Fruit fly (Drosophila melanogaster) whole organism, embryonic: ENCODE measurements around the gene CG14982.

Experiments
- ATbp ChIP-seq: fragments of 200-800 bp; sonication (Bioruptor generic); optimal IDR thresholded peaks from 2 replicates; lab custom pipeline; 2017; ENCODE audit warnings: missing biosample characterization, mild to moderate bottlenecking, missing genetic modification characterization, missing genetic modification reagents
- CG11398 ChIP-seq: fragments of 200-800 bp; sonication (Bioruptor generic); optimal IDR thresholded peaks from 2 replicates; lab custom pipeline; 2016; ENCODE audit warnings: missing biosample characterization, missing genetic modification characterization
- CG12104 ChIP-seq: fragments of 200-800 bp; sonication (Bioruptor generic); optimal IDR thresholded peaks from 3 replicates; lab custom pipeline; 2016; ENCODE audit warnings: missing biosample characterization, missing genetic modification characterization
- CG12744 ChIP-seq: fragments of 200-800 bp; sonication (Bioruptor generic); optimal IDR thresholded peaks from 2 replicates; lab custom pipeline; 2016; ENCODE audit warnings: missing biosample characterization, missing genetic modification characterization
- CG12942 ChIP-seq: fragments of 200-800 bp; sonication (Bioruptor generic); optimal IDR thresholded peaks from 3 replicates; lab custom pipeline; 2016; ENCODE audit warnings: missing biosample characterization, missing genetic modification characterization
- CG13424 ChIP-seq: fragments of 200-800 bp; sonication (Bioruptor generic); optimal IDR thresholded peaks from 2 replicates; lab custom pipeline; 2019; ENCODE audit warnings: missing biosample characterization, mild to moderate bottlenecking, missing genetic modification characterization, moderate library complexity
- CG14710 ChIP-seq: fragments of 200-800 bp; sonication (Bioruptor generic); optimal IDR thresholded peaks from 3 replicates; lab custom pipeline; 2019; ENCODE audit warnings: missing biosample characterization, mild to moderate bottlenecking, missing genetic modification characterization, moderate library complexity
- CG1602 ChIP-seq: fragments of 200-800 bp; sonication (Bioruptor generic); optimal IDR thresholded peaks from 3 replicates; lab custom pipeline; 2016; ENCODE audit warnings: missing biosample characterization, missing genetic modification characterization
- CG17829 ChIP-seq: fragments of 200-800 bp; optimal IDR thresholded peaks from 2 replicates; lab custom pipeline; 2019; ENCODE audit warnings: missing biosample characterization, mild to moderate bottlenecking, missing genetic modification characterization, moderate library complexity
- CG17912 ChIP-seq: fragments of 200-800 bp; sonication (Bioruptor generic); optimal IDR thresholded peaks from 2 replicates; lab custom pipeline; 2018; ENCODE audit warnings: missing biosample characterization, mild to moderate bottlenecking, missing genetic modification characterization
- CG1792 ChIP-seq: fragments of 200-800 bp; sonication (Bioruptor generic); optimal IDR thresholded peaks from 2 replicates; lab custom pipeline; 2016; ENCODE audit warnings: missing biosample characterization, missing genetic modification characterization
- CG2120 ChIP-seq: fragments of 200-800 bp; sonication (Bioruptor generic); optimal IDR thresholded peaks from 3 replicates; lab custom pipeline; 2016; ENCODE audit warnings: missing biosample characterization, missing genetic modification characterization
- CG31388 ChIP-seq: fragments of 200-800 bp; sonication (Bioruptor generic); optimal IDR thresholded peaks from 2 replicates; lab custom pipeline; 2016; ENCODE audit warnings: missing biosample characterization, missing genetic modification characterization
- CG32767 ChIP-seq: fragments of 200-800 bp; sonication (Bioruptor generic); IDR thresholded peaks from 2 replicates; pipeline ENCODE4 v1.3.6; 2022; ENCODE audit warnings: missing biosample characterization, missing genetic modification characterization
- CG3281 ChIP-seq: fragments of 200-800 bp; sonication (Bioruptor generic); optimal IDR thresholded peaks from 3 replicates; lab custom pipeline; 2017; ENCODE audit warnings: missing biosample characterization, mild to moderate bottlenecking, missing genetic modification characterization
- CG34224 ChIP-seq: fragments of 200-800 bp; sonication (Bioruptor generic); IDR thresholded peaks from 3 replicates; pipeline ENCODE4 v1.3.6; 2022; ENCODE audit warnings: missing biosample characterization, missing genetic modification characterization; ENCODE audit not compliant: partially characterized antibody
- CG3847 ChIP-seq: fragments of 200-800 bp; sonication (Bioruptor generic); IDR thresholded peaks from 2 replicates; pipeline ENCODE4 v1.3.6; 2022; ENCODE audit warnings: missing biosample characterization, missing genetic modification characterization
- CG3995 ChIP-seq: fragments of 200-800 bp; sonication (Bioruptor generic); optimal IDR thresholded peaks from 3 replicates; lab custom pipeline; 2016; ENCODE audit warnings: missing biosample characterization, missing genetic modification characterization
- CG4424 ChIP-seq: fragments of 200-800 bp; sonication (Bioruptor generic); optimal IDR thresholded peaks from 3 replicates; lab custom pipeline; 2016; ENCODE audit warnings: missing biosample characterization, missing genetic modification characterization
- CG4854 ChIP-seq: fragments of 200-800 bp; sonication (Bioruptor generic); optimal IDR thresholded peaks from 2 replicates; lab custom pipeline; 2016; ENCODE audit warnings: missing biosample characterization, missing genetic modification characterization, inconsistent platforms
- CG7556 ChIP-seq: fragments of 200-800 bp; sonication (Bioruptor generic); optimal IDR thresholded peaks from 2 replicates; lab custom pipeline; 2017; ENCODE audit warnings: missing biosample characterization, mild to moderate bottlenecking, missing genetic modification characterization
- CG8089 ChIP-seq: fragments of 200-800 bp; sonication (Bioruptor generic); optimal IDR thresholded peaks from 3 replicates; lab custom pipeline; 2016; ENCODE audit warnings: missing biosample characterization, missing genetic modification characterization
- CTCF ChIP-seq: fragments of 200-800 bp; sonication (Bioruptor generic); optimal IDR thresholded peaks from 2 replicates; lab custom pipeline; 2017; ENCODE audit warnings: missing biosample characterization, mild to moderate bottlenecking, missing genetic modification characterization, moderate library complexity
- D ChIP-seq, 2 experiments: fragments of 200-800 bp in 1 of 2; fragments of >200 bp in 1 of 2; sonication (Bioruptor generic) in 1 of 2; optimal IDR thresholded peaks; 2 replicates in 1 of 2; 3 replicates in 1 of 2; lab custom pipeline; 2017; ENCODE audit warnings: mild to moderate bottlenecking in 1 of 2, missing biosample characterization in 1 of 2, missing genetic modification characterization in 1 of 2, missing genetic modification reagents in 1 of 2
- Deaf1 ChIP-seq: fragments of 200-800 bp; optimal IDR thresholded peaks from 3 replicates; lab custom pipeline; 2019; ENCODE audit warnings: missing biosample characterization, mild to moderate bottlenecking, missing genetic modification characterization, moderate library complexity
- Dref ChIP-seq: fragments of 200-800 bp; sonication (Bioruptor generic); IDR thresholded peaks from 2 replicates; pipeline ENCODE4 v1.3.6; 2022; ENCODE audit warnings: missing biosample characterization, missing genetic modification characterization
- Drgx ChIP-seq: fragments of 200-800 bp; sonication (Bioruptor generic); IDR thresholded peaks from 2 replicates; pipeline ENCODE4 v1.3.6; 2022; ENCODE audit warnings: missing biosample characterization, missing genetic modification characterization
- Eip74EF ChIP-seq, 2 experiments: fragments of 200-800 bp in 1 of 2; fragments of >200 bp in 1 of 2; sonication (Bioruptor generic) in 1 of 2; optimal IDR thresholded peaks; 2 replicates each; lab custom pipeline; 2017 to 2019; ENCODE audit warnings: missing biosample characterization in 2 of 2, missing genetic modification characterization in 2 of 2, mild to moderate bottlenecking in 1 of 2, moderate library complexity in 1 of 2
- Kr ChIP-seq: fragments of 200-800 bp; sonication (Bioruptor generic); optimal IDR thresholded peaks from 2 replicates; lab custom pipeline; 2017; ENCODE audit warnings: missing biosample characterization, mild to moderate bottlenecking, missing genetic modification characterization
- MESR4 ChIP-seq: fragments of 200-800 bp; sonication (Bioruptor generic); optimal IDR thresholded peaks from 2 replicates; lab custom pipeline; 2018; ENCODE audit warnings: missing biosample characterization, mild to moderate bottlenecking, missing genetic modification characterization, moderate library complexity
- Meics ChIP-seq: fragments of 200-800 bp; sonication (Bioruptor generic); optimal IDR thresholded peaks from 2 replicates; lab custom pipeline; 2017; ENCODE audit warnings: missing biosample characterization, mild to moderate bottlenecking, missing genetic modification characterization
- NC2β ChIP-seq: fragments of 200-800 bp; sonication (Bioruptor generic); optimal IDR thresholded peaks from 2 replicates; lab custom pipeline; 2016; ENCODE audit warnings: missing biosample characterization, missing genetic modification characterization
- NFAT ChIP-seq: fragments of 200-800 bp; sonication (Bioruptor generic); IDR thresholded peaks from 2 replicates; pipeline ENCODE4 v1.3.6; 2022; ENCODE audit warnings: missing biosample characterization, missing genetic modification characterization
- Rfx ChIP-seq: fragments of 200-800 bp; sonication (Bioruptor generic); IDR thresholded peaks from 2 replicates; pipeline ENCODE4 v1.3.6; 2022; ENCODE audit warnings: missing biosample characterization, missing genetic modification characterization
- Sin3A ChIP-seq: fragments of >200 bp; optimal IDR thresholded peaks from 2 replicates; lab custom pipeline; 2018
- btn ChIP-seq: fragments of 200-800 bp; sonication (Bioruptor generic); optimal IDR thresholded peaks from 2 replicates; lab custom pipeline; 2016; ENCODE audit warnings: missing biosample characterization, missing genetic modification characterization
- da ChIP-seq: fragments of 200-800 bp; sonication (Bioruptor generic); optimal IDR thresholded peaks from 2 replicates; lab custom pipeline; 2016; ENCODE audit warnings: missing biosample characterization, missing genetic modification characterization
- dpn ChIP-seq, 2 experiments: fragments of 200-800 bp; sonication (Bioruptor generic); optimal IDR thresholded peaks; 3 replicates each; lab custom pipeline; 2016; ENCODE audit warnings: missing biosample characterization in 2 of 2, missing genetic modification characterization in 2 of 2
- fd102C ChIP-seq: fragments of 200-800 bp; sonication (Bioruptor generic); optimal IDR thresholded peaks from 2 replicates; lab custom pipeline; 2018; ENCODE audit warnings: missing biosample characterization, mild to moderate bottlenecking, missing genetic modification characterization, moderate library complexity
- insv ChIP-seq, 2 experiments: fragments of 200-800 bp; sonication (Bioruptor generic); optimal IDR thresholded peaks; 3 replicates each; lab custom pipeline; 2016 to 2018; ENCODE audit warnings: missing biosample characterization in 2 of 2, missing genetic modification characterization in 2 of 2
- jumu ChIP-seq: fragments of 200-800 bp; sonication (Bioruptor generic); optimal IDR thresholded peaks from 3 replicates; lab custom pipeline; 2016; ENCODE audit warnings: missing biosample characterization, missing genetic modification characterization
- nerfin-1 ChIP-seq: fragments of 200-800 bp; sonication (Bioruptor generic); optimal IDR thresholded peaks from 3 replicates; lab custom pipeline; 2019; ENCODE audit warnings: missing biosample characterization, mild to moderate bottlenecking, missing genetic modification characterization, moderate library complexity
- nmo ChIP-seq: fragments of 200-800 bp; sonication (Bioruptor generic); optimal IDR thresholded peaks from 2 replicates; lab custom pipeline; 2018; ENCODE audit warnings: missing biosample characterization, mild to moderate bottlenecking, missing genetic modification characterization, moderate library complexity
- peb ChIP-seq: fragments of 200-800 bp; sonication (Bioruptor generic); IDR thresholded peaks from 2 replicates; pipeline ENCODE4 v1.3.6; 2022; ENCODE audit warnings: missing biosample characterization, missing genetic modification characterization
- pita ChIP-seq: fragments of 200-800 bp; sonication (Bioruptor generic); optimal IDR thresholded peaks from 2 replicates; lab custom pipeline; 2017; ENCODE audit warnings: missing biosample characterization, mild to moderate bottlenecking, missing genetic modification characterization
- salm ChIP-seq: fragments of 200-800 bp; sonication (Bioruptor generic); optimal IDR thresholded peaks from 2 replicates; lab custom pipeline; 2018; ENCODE audit warnings: missing biosample characterization, mild to moderate bottlenecking, missing genetic modification characterization
- slou ChIP-seq: fragments of 200-800 bp; sonication (Bioruptor generic); optimal IDR thresholded peaks from 3 replicates; lab custom pipeline; 2016; ENCODE audit warnings: missing biosample characterization, missing genetic modification characterization
- sqz ChIP-seq: fragments of 200-800 bp; sonication (Bioruptor generic); optimal IDR thresholded peaks from 3 replicates; lab custom pipeline; 2018; ENCODE audit warnings: missing biosample characterization, mild to moderate bottlenecking, missing genetic modification characterization
- vnd ChIP-seq: fragments of 200-800 bp; sonication (Bioruptor generic); IDR thresholded peaks from 3 replicates; pipeline ENCODE4 v1.3.6; 2022; ENCODE audit warnings: missing biosample characterization, missing genetic modification characterization; ENCODE audit not compliant: partially characterized antibody
- vvl ChIP-seq: fragments of 200-800 bp; sonication (Bioruptor generic); IDR thresholded peaks from 2 replicates; pipeline ENCODE4 v1.3.6; 2022; ENCODE audit warnings: missing biosample characterization, missing genetic modification characterization
- zfh1 ChIP-seq: fragments of 200-800 bp; sonication (Bioruptor generic); IDR thresholded peaks from 3 replicates; pipeline ENCODE4 v1.3.6; 2022; ENCODE audit warnings: missing biosample characterization, missing genetic modification characterization

Gene CG14982

dm6 chr3L:3902491-3903198 lies 39.9 kb upstream of the CG14982 start, which contains the start of gene Ubi-p63E (continued):
- TF ChIP-seq Dref (GFP tag; lab: Robert Waterston, UW), result no peak
- TF ChIP-seq CG2120 (GFP tag; lab: Kevin White, UChicago), result peak; percentile 81
- no peak for TF ChIP-seq zfh1 (GFP tag; lab: Robert Waterston, UW)
- no peak for TF ChIP-seq pita (GFP tag; lab: Kevin White, UChicago)
- TF ChIP-seq CG12942 (GFP tag; lab: Kevin White, UChicago), result peak; percentile 72
- TF ChIP-seq CG4424 (GFP tag; lab: Kevin White, UChicago), result peak; percentile 67
- peak; percentile 74 for TF ChIP-seq sqz
- peak; percentile 39 for TF ChIP-seq nerfin-1 (tag; lab: Kevin White, UChicago)
- TF ChIP-seq slou (GFP tag; lab: Kevin White, UChicago), result peak; percentile 15
- no peak for TF ChIP-seq Eip74EF (GFP tag; optimal IDR thresholded peaks at IDR 0.05; lab: Kevin White, UChicago)
- peak; percentile 47 for TF ChIP-seq CG1602
- TF ChIP-seq nmo (GFP tag; lab: Kevin White, UChicago), result peak; percentile 72
- TF ChIP-seq NC2β, result peak; percentile 57
- TF ChIP-seq jumu (GFP tag; lab: Kevin White, UChicago), result peak; percentile 50
- TF ChIP-seq CG31388 (GFP tag; lab: Kevin White, UChicago), result no peak
- peak; percentile 88 for TF ChIP-seq CG17912 (GFP tag; lab: Kevin White, UChicago)
- TF ChIP-seq CG12104 (GFP tag; lab: Kevin White, UChicago), result peak; percentile 70
- peak; percentile 64 for TF ChIP-seq CG12744
- peak; percentile 22 for TF ChIP-seq CG11398 (GFP tag; lab: Kevin White, UChicago)
- TF ChIP-seq CG3281 (GFP tag; lab: Kevin White, UChicago), result peak; percentile 46
- TF ChIP-seq da (GFP tag; lab: Kevin White, UChicago), result no peak
- no peak for TF ChIP-seq CG32767 (GFP tag; lab: Robert Waterston, UW)
- TF ChIP-seq CG8089 (GFP tag; lab: Kevin White, UChicago), result peak; percentile 35
- no peak for TF ChIP-seq vnd (GFP tag; lab: Robert Waterston, UW)
- TF ChIP-seq Drgx, result no peak
- TF ChIP-seq ATbp, result no peak
- TF ChIP-seq MESR4 (GFP tag; lab: Kevin White, UChicago), result peak; percentile 70
- no peak for TF ChIP-seq Kr
- peak; percentile 70 for TF ChIP-seq CG13424 (tag; lab: Kevin White, UChicago)
- peak; percentile 13 for TF ChIP-seq CG4854
- peak; percentile 64 to 72 for TF ChIP-seq dpn (GFP tag; optimal IDR thresholded peaks at IDR 0.05; lab: Kevin White, UChicago)
- TF ChIP-seq CG3847, result no peak
- TF ChIP-seq D (optimal IDR thresholded peaks at IDR 0.05; lab: Kevin White, UChicago), result no peak
- peak; percentile 57 for TF ChIP-seq D (GFP tag; optimal IDR thresholded peaks at IDR 0.05; lab: Kevin White, UChicago)
- no peak for TF ChIP-seq btn (GFP tag; lab: Kevin White, UChicago)
- TF ChIP-seq fd102C (GFP tag; lab: Kevin White, UChicago), result no peak
- TF ChIP-seq Rfx (GFP tag; lab: Robert Waterston, UW), result no peak
- TF ChIP-seq salm (tag; lab: Kevin White, UChicago), result no peak
- no peak for TF ChIP-seq peb (GFP tag; lab: Robert Waterston, UW)
- TF ChIP-seq CG3995, result no peak
- TF ChIP-seq CG34224, result no peak
- peak; percentile 67 for TF ChIP-seq CG14710 (tag; lab: Kevin White, UChicago)
- TF ChIP-seq Meics (GFP tag; lab: Kevin White, UChicago), result peak; percentile 72
- TF ChIP-seq CG17829 (tag; lab: Kevin White, UChicago), result peak; percentile 16
- no peak for TF ChIP-seq CTCF (GFP tag; lab: Kevin White, UChicago)
- no peak for TF ChIP-seq NFAT
- TF ChIP-seq CG7556 (GFP tag; lab: Kevin White, UChicago), result peak; percentile 58
- no peak for TF ChIP-seq vvl (GFP tag; lab: Robert Waterston, UW)
- peak in 1 of 2 experiments; percentile 35 for TF ChIP-seq insv (GFP tag; optimal IDR thresholded peaks at IDR 0.05; lab: Kevin White, UChicago)
- TF ChIP-seq CG1792 (GFP tag; lab: Kevin White, UChicago), result peak; percentile 51
- no peak for TF ChIP-seq Sin3A (lab: Kevin White, UChicago)
- no peak for TF ChIP-seq Deaf1
